Worm (Caenorhabditis elegans): ENCODE data around the gene F59E12.9.

- no peak for TF ChIP-seq ama-1 (optimal IDR thresholded peaks at IDR 0.05)
- TF ChIP-seq sea-2 (GFP tag; optimal IDR thresholded peaks at IDR 0.05) = no peak
- no peak for TF ChIP-seq aly-2 (tag; optimal IDR thresholded peaks at IDR 0.05)
- TF ChIP-seq fkh-10 (GFP tag; optimal IDR thresholded peaks at IDR 0.05) = no peak
- TF ChIP-seq elt-1 (tag; optimal IDR thresholded peaks at IDR 0.05) = no peak
- TF ChIP-seq unc-62 (GFP tag; optimal IDR thresholded peaks at IDR 0.05) = no peak
- no peak for TF ChIP-seq nhr-76 (tag; optimal IDR thresholded peaks at IDR 0.05)
- TF ChIP-seq ZK546.5 (tag; optimal IDR thresholded peaks at IDR 0.05) = no peak
- TF ChIP-seq nhr-237 (tag; optimal IDR thresholded peaks at IDR 0.05) = no peak
- no peak for TF ChIP-seq ztf-11 (tag; optimal IDR thresholded peaks at IDR 0.05)
- TF ChIP-seq pqm-1 (tag; optimal IDR thresholded peaks at IDR 0.05) = peak; percentile 51
- peak; percentile 38 for TF ChIP-seq nhr-23 (tag; optimal IDR thresholded peaks at IDR 0.05)
- TF ChIP-seq ztf-4 (tag; optimal IDR thresholded peaks at IDR 0.05) = no peak
- no peak for TF ChIP-seq egl-27 (tag; optimal IDR thresholded peaks at IDR 0.05)
These were observed 52.6 kb downstream of the F59E12.9 start, which contains the start of gene ttc-4 for ce11 chrII:5594210-5594764.

Data from whole organism, L3 larva.